Fruit fly (Drosophila melanogaster) whole organism, pupa: ENCODE measurements around the gene CG3285.

Experiments used
- CG10348 ChIP-seq: fragments of 200-800 bp; sonication (Bioruptor generic); IDR thresholded peaks from 2 replicates; pipeline ENCODE4 v1.3.6; 2022; ENCODE audit warnings: missing biosample characterization, missing genetic modification characterization
- CG12605 ChIP-seq: fragments of 200-800 bp; sonication (Bioruptor generic); IDR thresholded peaks from 2 replicates; pipeline ENCODE4 v1.3.6; 2022; ENCODE audit warnings: missing biosample characterization, missing genetic modification characterization
- CG13204 ChIP-seq: fragments of 200-800 bp; sonication (Bioruptor generic); optimal IDR thresholded peaks from 2 replicates; lab custom pipeline; 2018; ENCODE audit warnings: missing biosample characterization, mild to moderate bottlenecking, missing genetic modification characterization, moderate library complexity
- CG14655 ChIP-seq: fragments of 200-800 bp; sonication (Bioruptor generic); optimal IDR thresholded peaks from 3 replicates; lab custom pipeline; 2017; ENCODE audit warnings: mild to moderate bottlenecking, missing biosample characterization, missing genetic modification reagents, missing genetic modification characterization
- CG15710 ChIP-seq: fragments of 200-800 bp; sonication (Bioruptor generic); optimal IDR thresholded peaks from 2 replicates; lab custom pipeline; 2018; ENCODE audit warnings: missing biosample characterization, mild to moderate bottlenecking, missing genetic modification characterization, moderate library complexity
- CG17806 ChIP-seq: fragments of 200-800 bp; sonication (Bioruptor generic); optimal IDR thresholded peaks from 2 replicates; lab custom pipeline; 2018; ENCODE audit warnings: missing biosample characterization, mild to moderate bottlenecking, missing genetic modification characterization, moderate library complexity
- CG32121 ChIP-seq: fragments of 200-800 bp; sonication (Bioruptor generic); IDR thresholded peaks from 2 replicates; pipeline ENCODE4 v1.3.6; 2022; ENCODE audit warnings: missing biosample characterization, missing genetic modification characterization
- CG34367 ChIP-seq: fragments of 200-800 bp; sonication (Bioruptor generic); optimal IDR thresholded peaks from 2 replicates; lab custom pipeline; 2018; ENCODE audit warnings: missing biosample characterization, mild to moderate bottlenecking, missing genetic modification characterization
- CG4496 ChIP-seq: fragments of 200-800 bp; sonication (Bioruptor generic); IDR thresholded peaks from 3 replicates; pipeline ENCODE4 v1.3.6; 2022; ENCODE audit warnings: missing biosample characterization, missing genetic modification characterization
- CG8159 ChIP-seq: fragments of 200-800 bp; sonication (Bioruptor generic); optimal IDR thresholded peaks from 3 replicates; lab custom pipeline; 2018; ENCODE audit warnings: missing biosample characterization, mild to moderate bottlenecking, missing genetic modification characterization, moderate library complexity
- CG8301 ChIP-seq: fragments of 200-800 bp; sonication (Bioruptor generic); optimal IDR thresholded peaks from 2 replicates; lab custom pipeline; 2018; ENCODE audit warnings: missing biosample characterization, mild to moderate bottlenecking, missing genetic modification characterization
- CG9948 ChIP-seq: fragments of 200-800 bp; sonication (Bioruptor generic); optimal IDR thresholded peaks from 2 replicates; lab custom pipeline; 2018; ENCODE audit warnings: missing biosample characterization, mild to moderate bottlenecking, missing genetic modification characterization, moderate library complexity
- D1 ChIP-seq: fragments of 200-800 bp; sonication (Bioruptor generic); optimal IDR thresholded peaks from 2 replicates; lab custom pipeline; 2018; ENCODE audit warnings: missing biosample characterization, mild to moderate bottlenecking, missing genetic modification characterization, moderate library complexity
- EcR ChIP-seq: fragments of 200-800 bp; sonication (Bioruptor generic); optimal IDR thresholded peaks from 3 replicates; lab custom pipeline; 2019; ENCODE audit warnings: missing biosample characterization, missing genetic modification characterization, mild to moderate bottlenecking, moderate library complexity, missing genetic modification reagents
- Ets98B ChIP-seq: fragments of 200-800 bp; sonication (Bioruptor generic); IDR thresholded peaks from 2 replicates; pipeline ENCODE4 v1.3.6; 2022; ENCODE audit warnings: missing biosample characterization, missing genetic modification characterization
- Pif1A ChIP-seq: fragments of 200-800 bp; sonication (Bioruptor generic); optimal IDR thresholded peaks from 3 replicates; lab custom pipeline; 2016; ENCODE audit warnings: missing biosample characterization, missing genetic modification characterization
- Pif1B ChIP-seq: fragments of 200-800 bp; sonication (Bioruptor generic); optimal IDR thresholded peaks from 3 replicates; lab custom pipeline; 2016; ENCODE audit warnings: missing biosample characterization, missing genetic modification characterization
- Snoo ChIP-seq: fragments of 200-800 bp; sonication (Bioruptor generic); optimal IDR thresholded peaks from 3 replicates; lab custom pipeline; 2017; ENCODE audit warnings: missing biosample characterization, mild to moderate bottlenecking, missing genetic modification characterization, inconsistent platforms
- fd96Ca ChIP-seq: fragments of 200-800 bp; sonication (Bioruptor generic); IDR thresholded peaks from 3 replicates; pipeline ENCODE4 v1.3.6; 2022; ENCODE audit warnings: missing biosample characterization, missing genetic modification characterization
- gl ChIP-seq: fragments of 200-800 bp; sonication (Bioruptor generic); optimal IDR thresholded peaks from 2 replicates; lab custom pipeline; 2018; ENCODE audit warnings: missing biosample characterization, mild to moderate bottlenecking, missing genetic modification characterization
- rn ChIP-seq: fragments of 200-800 bp; sonication (Bioruptor generic); IDR thresholded peaks from 2 replicates; pipeline ENCODE4 v1.3.6; 2022; ENCODE audit warnings: missing biosample characterization, missing genetic modification characterization

CG3285 gene

dm6 chr2L:3348146-3348747 lies 17.5 kb downstream of the CG3285 start:
- TF ChIP-seq CG15710: peak; percentile 96
- TF ChIP-seq CG14655 (GFP tag; lab: Kevin White, UChicago): peak; percentile 90
- peak; percentile 93 for TF ChIP-seq CG8159 (tag; lab: Kevin White, UChicago)
- peak; percentile 97 for TF ChIP-seq CG32121
- peak; percentile 87 for TF ChIP-seq Snoo (tag; lab: Kevin White, UChicago)
- TF ChIP-seq CG12605: peak; percentile 95
- TF ChIP-seq CG34367 (tag; lab: Kevin White, UChicago): peak; percentile 89
- peak; percentile 83 for TF ChIP-seq gl
- TF ChIP-seq EcR (GFP tag; lab: Kevin White, UChicago): peak; percentile 73
- TF ChIP-seq CG8301 (tag; lab: Kevin White, UChicago): peak; percentile 88
- peak; percentile 97 for TF ChIP-seq fd96Ca
- peak; percentile 93 for TF ChIP-seq CG17806 (tag; lab: Kevin White, UChicago)
- TF ChIP-seq CG4496 (GFP tag; lab: Robert Waterston, UW): peak; percentile 99
- TF ChIP-seq Pif1B (GFP tag; lab: Kevin White, UChicago): peak; percentile 94
- peak; percentile 92 for TF ChIP-seq CG9948
- peak; percentile 44; the same call in 1 of the 2 replicates for TF ChIP-seq CG10348
- peak; percentile 79 for TF ChIP-seq D1 (tag; lab: Kevin White, UChicago)
- peak; percentile 97 for TF ChIP-seq Ets98B
- peak; percentile 95 for TF ChIP-seq rn
- peak; percentile 64 for TF ChIP-seq CG13204
- TF ChIP-seq Pif1A (GFP tag; lab: Kevin White, UChicago): peak; percentile 95

- no peak for TF ChIP-seq CG32121
- TF ChIP-seq CG15710: peak; percentile 72
- peak; percentile 6 for TF ChIP-seq Pif1B (GFP tag; lab: Kevin White, UChicago)
- TF ChIP-seq Snoo (tag; lab: Kevin White, UChicago): no peak
- no peak for TF ChIP-seq Pif1A (GFP tag; lab: Kevin White, UChicago)
- no peak for TF ChIP-seq CG10348
- peak; percentile 47 for TF ChIP-seq CG34367 (tag; lab: Kevin White, UChicago)
- peak; percentile 26 for TF ChIP-seq CG14655 (GFP tag; lab: Kevin White, UChicago)
- TF ChIP-seq Ets98B: no peak
- TF ChIP-seq gl: no peak
- peak; percentile 2 for TF ChIP-seq CG13204
- TF ChIP-seq fd96Ca: 0 out of 3 replicates have a peak, but pooled peaks have one; percentile 21
- peak; percentile 59 for TF ChIP-seq EcR (GFP tag; lab: Kevin White, UChicago)
- no peak for TF ChIP-seq CG12605
- no peak for TF ChIP-seq rn
- 0 out of 3 replicates have a peak, but pooled peaks have one; percentile 8 for TF ChIP-seq CG4496 (GFP tag; lab: Robert Waterston, UW)
- peak; percentile 4 for TF ChIP-seq CG8301 (tag; lab: Kevin White, UChicago)
- peak; percentile 47 for TF ChIP-seq CG9948
- TF ChIP-seq CG8159 (tag; lab: Kevin White, UChicago): peak; percentile 70
- TF ChIP-seq CG17806 (tag; lab: Kevin White, UChicago): peak; percentile 25
- TF ChIP-seq D1 (tag; lab: Kevin White, UChicago): no peak
- TF ChIP-seq, all 21 proteins: peak for 12
Observed at dm6 chr2L:3351575-3352219, 21.0 kb downstream of the CG3285 start.

- no peak for TF ChIP-seq CG9948
- TF ChIP-seq CG10348: no peak
- no peak for TF ChIP-seq Ets98B
- TF ChIP-seq Pif1A (GFP tag; lab: Kevin White, UChicago): no peak
- TF ChIP-seq fd96Ca: no peak
- no peak for TF ChIP-seq CG14655 (GFP tag; lab: Kevin White, UChicago)
- no peak for TF ChIP-seq Pif1B (GFP tag; lab: Kevin White, UChicago)
- TF ChIP-seq CG8159 (tag; lab: Kevin White, UChicago): no peak
- no peak for TF ChIP-seq CG15710
- TF ChIP-seq CG8301 (tag; lab: Kevin White, UChicago): no peak
- peak; percentile 35 for TF ChIP-seq EcR (GFP tag; lab: Kevin White, UChicago)
- no peak for TF ChIP-seq CG17806 (tag; lab: Kevin White, UChicago)
- TF ChIP-seq CG13204: peak; percentile 76
- TF ChIP-seq gl: no peak
- TF ChIP-seq CG34367 (tag; lab: Kevin White, UChicago): no peak
- TF ChIP-seq CG32121: no peak
Observed at dm6 chr2L:3352927-3353326, 22.2 kb downstream of the CG3285 start.

DNA sequence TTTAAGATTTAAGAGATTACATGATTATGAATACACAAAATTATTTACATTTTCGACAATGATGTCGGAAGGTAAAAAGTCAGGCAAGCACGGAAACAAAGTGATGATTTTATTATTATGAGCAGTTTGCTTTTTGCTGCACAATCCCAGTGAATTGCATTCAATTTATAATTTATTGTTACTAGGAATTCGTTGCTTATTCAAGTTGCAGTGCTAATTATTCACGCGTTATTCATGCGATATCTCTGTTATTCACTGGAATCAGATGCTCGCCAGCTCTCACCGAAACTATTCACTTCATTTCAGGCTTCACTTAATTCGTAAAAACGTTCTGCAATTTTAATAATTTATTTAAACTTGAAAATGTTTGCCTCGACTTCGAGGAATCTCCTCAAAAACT lies 23.1 kb downstream of the CG3285 start:
- no peak for TF ChIP-seq CG12605
- no peak for TF ChIP-seq Snoo (tag; lab: Kevin White, UChicago)
- no peak for TF ChIP-seq Pif1A (GFP tag; lab: Kevin White, UChicago)
- TF ChIP-seq CG8159 (tag; lab: Kevin White, UChicago): no peak
- TF ChIP-seq CG9948: no peak
- TF ChIP-seq CG17806 (tag; lab: Kevin White, UChicago): no peak
- TF ChIP-seq EcR (GFP tag; lab: Kevin White, UChicago): no peak
- no peak for TF ChIP-seq CG34367 (tag; lab: Kevin White, UChicago)
- TF ChIP-seq CG10348: no peak
- no peak for TF ChIP-seq CG4496 (GFP tag; lab: Robert Waterston, UW)
- TF ChIP-seq CG14655 (GFP tag; lab: Kevin White, UChicago): no peak
- TF ChIP-seq CG8301 (tag; lab: Kevin White, UChicago): no peak
- TF ChIP-seq CG32121: no peak
- no peak for TF ChIP-seq CG13204
- TF ChIP-seq CG15710: no peak

DNA sequence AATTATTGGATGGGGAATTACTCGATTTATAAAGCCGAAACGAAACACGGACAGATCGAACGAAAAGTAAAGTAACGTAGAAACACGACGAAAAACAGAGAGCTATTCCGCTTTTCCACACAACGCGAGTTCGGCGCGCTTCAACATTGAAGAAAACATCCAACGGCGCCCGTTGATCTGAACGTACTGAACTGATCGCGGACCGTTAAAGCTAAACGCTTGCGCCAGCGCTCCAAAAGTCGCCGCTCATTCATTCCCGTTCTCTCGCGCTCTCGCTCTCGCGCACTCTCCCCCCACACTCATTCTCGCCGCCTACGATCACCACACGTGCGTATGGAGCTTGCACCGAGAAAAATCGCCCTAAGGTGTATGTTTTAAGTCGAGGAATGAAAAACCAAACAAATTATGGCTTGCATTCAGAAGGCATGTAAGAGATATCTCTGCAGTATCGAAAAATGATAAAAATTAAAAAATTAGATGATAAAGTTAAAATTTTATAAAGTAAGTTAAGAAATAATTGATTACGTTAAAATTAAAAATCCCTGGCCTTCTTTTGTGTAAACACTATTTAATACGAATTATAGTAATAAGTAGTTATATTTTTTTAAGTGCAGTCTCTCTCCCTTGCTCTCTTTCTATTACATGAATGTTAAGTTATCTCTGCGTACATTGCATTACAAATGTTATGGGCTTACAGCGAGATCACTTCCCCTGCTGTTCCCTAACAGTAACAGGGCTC lies 24.1 kb downstream of the CG3285 start, which contains the start of gene E23:
E23 (minus strand) TSS at position 188 of the 739 bp plus-strand sequence.
- TF ChIP-seq CG14655 (GFP tag; lab: Kevin White, UChicago): peak; percentile 99
- TF ChIP-seq CG32121: peak; percentile 99
- peak; percentile 96 for TF ChIP-seq CG12605
- TF ChIP-seq Snoo (tag; lab: Kevin White, UChicago): peak; percentile 99
- peak; percentile 71 for TF ChIP-seq EcR (GFP tag; lab: Kevin White, UChicago)
- TF ChIP-seq CG15710: peak; percentile 98
- TF ChIP-seq CG4496 (GFP tag; lab: Robert Waterston, UW): peak; percentile 98
- peak; percentile 91 for TF ChIP-seq CG10348
- peak; percentile 98 for TF ChIP-seq CG17806 (tag; lab: Kevin White, UChicago)
- TF ChIP-seq gl: peak; percentile 89
- peak; percentile 97 for TF ChIP-seq D1 (tag; lab: Kevin White, UChicago)
- TF ChIP-seq CG8301 (tag; lab: Kevin White, UChicago): peak; percentile 98
- peak; percentile 93 for TF ChIP-seq CG13204
- TF ChIP-seq Pif1B (GFP tag; lab: Kevin White, UChicago): peak; percentile 98
- TF ChIP-seq fd96Ca: peak; percentile 96
- TF ChIP-seq CG34367 (tag; lab: Kevin White, UChicago): peak; percentile 96
- peak; percentile 94 for TF ChIP-seq rn
- peak; percentile 99 for TF ChIP-seq CG9948
- peak; percentile 97 for TF ChIP-seq Ets98B
- TF ChIP-seq Pif1A (GFP tag; lab: Kevin White, UChicago): peak; percentile 97
- peak; percentile 98 for TF ChIP-seq CG8159 (tag; lab: Kevin White, UChicago)
